Worm (Caenorhabditis elegans) whole organism, L3 larva: ENCODE measurements around the gene C54E10.7.

Source experiments
- elt-3 ChIP-seq, 3 experiments: fragments of 150-350 bp in 1 of 3; sonication (generic microtip) in 2 of 3; optimal IDR thresholded peaks; 2 replicates in 2 of 3; 4 replicates in 1 of 3; lab custom pipeline; 2014 to 2017; ENCODE audit warnings: missing biosample characterization in 3 of 3, missing genetic modification characterization in 3 of 3
- jun-1 ChIP-seq: fragments of 150-350 bp; optimal IDR thresholded peaks from 2 replicates; lab custom pipeline; 2014; ENCODE audit warnings: missing biosample characterization, missing genetic modification reagents, missing genetic modification characterization
- nhr-28 ChIP-seq: fragments of 150-350 bp; optimal IDR thresholded peaks from 2 replicates; lab custom pipeline; 2014; ENCODE audit warnings: missing biosample characterization, missing genetic modification characterization

DNA sequence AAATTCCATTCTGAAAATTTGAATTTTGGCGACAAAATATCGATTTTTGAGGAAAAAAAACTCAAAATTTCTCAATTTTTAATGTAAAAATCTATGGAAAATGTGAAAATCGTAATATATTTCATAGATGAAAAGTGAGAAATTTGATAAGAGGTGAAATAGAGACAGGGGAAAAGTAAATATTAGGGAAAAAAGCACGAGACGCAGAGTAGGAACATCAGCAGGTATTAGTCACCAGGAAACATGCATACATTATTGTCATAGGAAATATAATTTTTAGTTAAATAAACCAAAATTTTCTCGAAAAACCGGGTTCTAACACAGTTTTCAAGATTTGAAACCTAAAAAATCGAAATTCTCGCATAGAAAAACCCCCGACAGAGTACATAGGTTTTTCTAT, 10.6 kb upstream of the C54E10.7 start, which contains the start of gene nhr-170:
- no peak for TF ChIP-seq jun-1
- TF ChIP-seq nhr-28 (tag; lab: Kevin White, UChicago): no peak
- TF ChIP-seq elt-3 (tag; optimal IDR thresholded peaks at IDR 0.05; lab: Kevin White, UChicago): no peak
